Worm (Caenorhabditis elegans) whole organism, L1 larva: Measurements from ENCODE around the gene mcat-1.

Experiments
- C04F5.9 ChIP-seq: sonication (generic microtip); optimal IDR thresholded peaks from 2 replicates; lab custom pipeline; 2016; ENCODE audit warnings: missing genetic modification characterization, missing compliant biosample characterization
- Y116A8C.19 ChIP-seq: sonication (generic microtip); optimal IDR thresholded peaks from 2 replicates; lab custom pipeline; 2016; ENCODE audit warnings: missing compliant biosample characterization, missing genetic modification characterization, borderline replicate concordance
- alr-1 ChIP-seq: fragments of 200-800 bp; sonication (Bioruptor generic); optimal IDR thresholded peaks from 2 replicates; lab custom pipeline; 2018; ENCODE audit warnings: borderline replicate concordance, mild to moderate bottlenecking, missing genetic modification characterization, missing compliant biosample characterization
- blmp-1 ChIP-seq: fragments of 150-350 bp; optimal IDR thresholded peaks from 2 replicates; lab custom pipeline; 2014; ENCODE audit warnings: missing biosample characterization, missing genetic modification characterization
- ces-1 ChIP-seq: fragments of 150-350 bp; optimal IDR thresholded peaks from 2 replicates; lab custom pipeline; 2014; ENCODE audit warnings: missing biosample characterization, missing genetic modification reagents, missing genetic modification characterization
- efl-1 ChIP-seq, 4 experiments: fragments of 150-350 bp; optimal IDR thresholded peaks in 3 of 4; peaks in 1 of 4; 1 replicate in 1 of 4; 2 replicates in 3 of 4; lab custom pipeline; 2014; ENCODE audit warnings: missing biosample characterization in 2 of 4, missing genetic modification characterization in 2 of 4, missing genetic modification reagents in 2 of 4
- egl-13 ChIP-seq: sonication (generic microtip); optimal IDR thresholded peaks from 2 replicates; lab custom pipeline; 2016; ENCODE audit warnings: missing genotype, missing genetic modification reagents, missing genetic modification characterization, missing compliant biosample characterization
- egl-27 ChIP-seq, 2 experiments: fragments of 150-350 bp in 1 of 2; sonication (generic microtip); optimal IDR thresholded peaks; 3 replicates each; lab custom pipeline; 2017 to 2018; ENCODE audit warnings: missing biosample characterization in 2 of 2, missing genetic modification characterization in 2 of 2, missing genetic modification reagents in 2 of 2
- elt-2 ChIP-seq: sonication (generic microtip); optimal IDR thresholded peaks from 2 replicates; lab custom pipeline; 2016; ENCODE audit warnings: missing genetic modification characterization, mild to moderate bottlenecking, inconsistent platforms, missing compliant biosample characterization, missing genetic modification reagents
- fkh-4 ChIP-seq: sonication (generic microtip); optimal IDR thresholded peaks from 2 replicates; lab custom pipeline; 2016; ENCODE audit warnings: missing compliant biosample characterization, missing genetic modification characterization, borderline replicate concordance
- hlh-4 ChIP-seq: sonication (generic microtip); optimal IDR thresholded peaks from 2 replicates; lab custom pipeline; 2016; ENCODE audit warnings: mild to moderate bottlenecking, missing genetic modification characterization, missing compliant biosample characterization
- hpl-2 ChIP-seq: fragments of 150-350 bp; optimal IDR thresholded peaks from 2 replicates; lab custom pipeline; 2014; ENCODE audit warnings: missing biosample characterization, missing genetic modification reagents, missing genetic modification characterization
- lin-13 ChIP-seq: fragments of 150-350 bp; optimal IDR thresholded peaks from 2 replicates; lab custom pipeline; 2014; ENCODE audit warnings: missing biosample characterization, missing genetic modification reagents, missing genetic modification characterization
- lin-14 ChIP-seq: fragments of 200-800 bp; sonication (Bioruptor generic); optimal IDR thresholded peaks from 2 replicates; lab custom pipeline; 2018; ENCODE audit warnings: mild to moderate bottlenecking, missing genetic modification characterization, moderate library complexity, missing compliant biosample characterization
- lin-35 ChIP-seq, 2 experiments: fragments of 150-350 bp; optimal IDR thresholded peaks; 2 replicates each; lab custom pipeline; 2014; ENCODE audit warnings: missing biosample characterization in 2 of 2, missing genetic modification characterization in 2 of 2, missing genetic modification reagents in 2 of 2
- lir-3 ChIP-seq: sonication (generic microtip); optimal IDR thresholded peaks from 2 replicates; lab custom pipeline; 2016; ENCODE audit warnings: mild to moderate bottlenecking, missing genetic modification characterization, moderate library complexity, missing compliant biosample characterization; ENCODE audit not compliant: poor library complexity
- mab-9 ChIP-seq: fragments of 200-800 bp; sonication (Bioruptor generic); IDR thresholded peaks from 2 replicates; pipeline ENCODE4 v1.3.6; 2022; ENCODE audit warnings: missing genetic modification reagents, missing genetic modification characterization, missing compliant biosample characterization
- mdl-1 ChIP-seq, 2 experiments: fragments of 150-350 bp; optimal IDR thresholded peaks; 2 replicates each; lab custom pipeline; 2014 to 2017; ENCODE audit warnings: missing biosample characterization in 2 of 2, missing genetic modification characterization in 2 of 2, inconsistent platforms in 1 of 2
- nhr-20 ChIP-seq: sonication (generic microtip); optimal IDR thresholded peaks from 2 replicates; lab custom pipeline; 2016; ENCODE audit warnings: mild to moderate bottlenecking, missing genetic modification characterization, missing compliant biosample characterization
- nhr-28 ChIP-seq: fragments of 150-350 bp; optimal IDR thresholded peaks from 2 replicates; lab custom pipeline; 2014; ENCODE audit warnings: missing biosample characterization, missing genetic modification characterization
- nhr-71 ChIP-seq: sonication (generic microtip); optimal IDR thresholded peaks from 2 replicates; lab custom pipeline; 2016; ENCODE audit warnings: mild to moderate bottlenecking, missing genetic modification characterization, moderate library complexity, missing compliant biosample characterization
- nhr-76 ChIP-seq: sonication (generic microtip); optimal IDR thresholded peaks from 2 replicates; lab custom pipeline; 2017; ENCODE audit warnings: missing biosample characterization, missing genetic modification characterization
- pax-3 ChIP-seq: fragments of 200-800 bp; sonication (Bioruptor generic); optimal IDR thresholded peaks from 2 replicates; lab custom pipeline; 2018; ENCODE audit warnings: mild to moderate bottlenecking, missing genetic modification characterization, moderate library complexity, missing compliant biosample characterization
- pqm-1 ChIP-seq: sonication (generic microtip); optimal IDR thresholded peaks from 3 replicates; lab custom pipeline; 2017; ENCODE audit warnings: missing biosample characterization, missing genetic modification characterization
- sox-4 ChIP-seq: sonication (generic microtip); optimal IDR thresholded peaks from 2 replicates; lab custom pipeline; 2016; ENCODE audit warnings: missing genetic modification characterization, missing compliant biosample characterization
- sptf-1 ChIP-seq: fragments of 150-350 bp; optimal IDR thresholded peaks from 2 replicates; lab custom pipeline; 2014; ENCODE audit warnings: missing biosample characterization, missing genetic modification characterization
- sup-37 ChIP-seq: fragments of 200-800 bp; sonication (Bioruptor generic); optimal IDR thresholded peaks from 2 replicates; lab custom pipeline; 2018; ENCODE audit warnings: mild to moderate bottlenecking, missing genetic modification characterization, missing compliant biosample characterization
- tlp-1 ChIP-seq: fragments of 150-350 bp; optimal IDR thresholded peaks from 2 replicates; lab custom pipeline; 2014; ENCODE audit warnings: missing biosample characterization, missing genetic modification characterization
- xbp-1 ChIP-seq: sonication (generic microtip); optimal IDR thresholded peaks from 2 replicates; lab custom pipeline; 2016; ENCODE audit warnings: missing genetic modification characterization, missing compliant biosample characterization
- zip-4 ChIP-seq: fragments of 200-800 bp; sonication (Bioruptor generic); optimal IDR thresholded peaks from 2 replicates; lab custom pipeline; 2018; ENCODE audit warnings: mild to moderate bottlenecking, missing genetic modification characterization, moderate library complexity, missing compliant biosample characterization
- ztf-11 ChIP-seq, 2 experiments: sonication (generic microtip); optimal IDR thresholded peaks; 2 replicates each; lab custom pipeline; 2016 to 2017; ENCODE audit warnings: missing genetic modification characterization in 2 of 2, missing biosample characterization in 1 of 2, missing compliant biosample characterization in 1 of 2

mcat-1 gene

DNA sequence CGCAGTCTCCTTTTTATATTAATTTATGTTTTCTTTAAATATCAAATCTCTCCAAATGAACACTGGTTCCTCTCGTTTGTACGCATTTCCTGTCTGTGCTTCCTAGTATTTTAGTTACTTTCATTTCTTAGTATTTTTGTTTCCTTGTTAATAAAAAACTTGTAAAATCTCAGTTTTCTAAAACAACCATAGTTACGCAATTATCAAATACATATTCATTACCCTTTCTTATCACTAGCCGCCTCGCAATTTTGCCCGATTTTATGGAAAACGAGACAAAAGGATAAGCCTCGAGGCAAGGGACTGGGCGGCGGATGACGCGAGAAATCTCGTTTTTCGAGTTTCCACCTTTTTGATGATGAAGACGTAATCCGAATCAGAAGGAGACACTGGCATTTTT, 19.9 kb upstream of the mcat-1 start, which contains the start of gene C50D2.1:
Gene C50D2.1, plus strand, starts transcription at position 301 of the 400 bp plus-strand sequence.
- TF ChIP-seq hlh-4 (no peak), ces-1 (GFP tag; lab: Kevin White, UChicago) (no peak), lin-35 (GFP tag; optimal IDR thresholded peaks at IDR 0.05; lab: Kevin White, UChicago) (no peak), pax-3 (tag; lab: Kevin White, UChicago) (no peak), fkh-4 (tag; lab: Kevin White, UChicago) (no peak), sox-4 (tag; lab: Kevin White, UChicago) (no peak), lir-3 (tag; lab: Kevin White, UChicago) (no peak), nhr-28 (tag; lab: Kevin White, UChicago) (no peak), mab-9 (GFP tag; lab: Robert Waterston, UW) (no peak), nhr-76 (tag; lab: Kevin White, UChicago) (no peak)

DNA sequence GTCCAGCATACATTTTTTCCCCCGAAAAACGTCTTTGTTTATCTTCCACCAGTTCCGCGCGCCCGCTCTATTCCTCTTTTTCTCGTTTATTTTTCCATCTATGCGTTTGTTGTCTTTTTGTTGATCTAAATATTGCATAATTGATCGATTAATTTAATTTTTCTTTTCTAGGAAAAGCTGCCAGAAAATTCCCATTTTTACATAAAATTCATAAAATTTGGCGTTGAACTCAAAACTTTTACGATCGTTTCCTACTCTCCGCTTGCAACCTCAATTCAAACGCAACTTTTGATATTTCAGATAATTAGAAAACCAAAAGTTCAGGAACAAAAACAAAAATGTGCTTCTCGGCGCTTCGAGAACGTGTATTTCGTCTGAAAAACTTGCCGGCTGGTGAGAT, 17.5 kb upstream of the mcat-1 start, which contains the start of gene C50D2.2:
Gene C50D2.2, plus strand, starts transcription at position 301 of the 400 bp plus-strand sequence.
- TF ChIP-seq egl-13, result no peak

DNA sequence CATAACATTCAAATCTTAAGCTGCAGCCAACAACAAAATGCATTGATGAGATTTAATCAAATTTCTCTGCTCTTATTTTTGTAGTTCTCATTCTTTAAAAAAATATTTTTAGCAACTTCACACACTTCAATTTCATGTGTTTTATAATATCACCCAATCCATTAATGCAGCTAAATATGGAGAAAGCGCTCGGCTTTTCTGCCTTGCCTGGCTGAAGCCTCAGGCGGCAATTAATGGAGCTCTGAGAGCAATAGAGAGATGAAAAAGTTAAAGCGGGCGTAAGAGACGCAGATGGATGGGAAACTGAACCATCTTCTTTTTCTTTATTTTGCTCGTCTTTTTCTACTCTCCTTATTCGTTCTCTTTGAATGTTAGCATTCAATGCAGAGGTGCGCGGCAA, 16.4 kb upstream of the mcat-1 start:
- TF ChIP-seq lin-14 (peak; percentile 42), egl-27 (tag; optimal IDR thresholded peaks at IDR 0.05; lab: Kevin White, UChicago) (no peak), pqm-1 (tag; lab: Kevin White, UChicago) (no peak)

DNA sequence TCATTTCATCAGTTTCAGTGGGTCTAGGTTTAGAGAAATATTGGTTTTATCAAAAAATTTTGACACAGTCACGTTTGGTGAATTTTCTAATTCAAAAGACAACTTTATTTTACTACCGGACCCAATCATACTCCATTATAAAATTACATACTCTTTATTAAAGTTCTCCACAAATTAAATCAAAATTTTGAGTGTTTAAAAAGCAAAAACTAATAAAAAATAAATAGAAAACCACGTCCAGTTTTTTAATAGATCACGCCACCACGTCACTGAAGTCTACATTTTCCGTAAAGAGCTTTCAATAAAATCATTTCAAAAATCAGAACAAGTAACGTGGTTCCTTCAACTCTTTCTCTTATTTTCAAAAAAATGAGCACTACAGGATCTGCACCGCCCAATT, 14.6 kb upstream of the mcat-1 start, which contains the start of gene txt-1:
Gene txt-1, plus strand, starts transcription at position 301 of the 400 bp plus-strand sequence.
- TF ChIP-seq nhr-20 (tag; lab: Kevin White, UChicago), result no peak
- no peak for TF ChIP-seq elt-2 (tag; lab: Kevin White, UChicago)
- no peak for TF ChIP-seq ces-1 (GFP tag; lab: Kevin White, UChicago)
- TF ChIP-seq xbp-1 (tag; lab: Kevin White, UChicago), result no peak
- TF ChIP-seq pqm-1 (tag; lab: Kevin White, UChicago), result no peak
- TF ChIP-seq sup-37, result no peak
- no peak for TF ChIP-seq alr-1 (tag; lab: Kevin White, UChicago)
- TF ChIP-seq, all 84 proteins: peak for 0

DNA sequence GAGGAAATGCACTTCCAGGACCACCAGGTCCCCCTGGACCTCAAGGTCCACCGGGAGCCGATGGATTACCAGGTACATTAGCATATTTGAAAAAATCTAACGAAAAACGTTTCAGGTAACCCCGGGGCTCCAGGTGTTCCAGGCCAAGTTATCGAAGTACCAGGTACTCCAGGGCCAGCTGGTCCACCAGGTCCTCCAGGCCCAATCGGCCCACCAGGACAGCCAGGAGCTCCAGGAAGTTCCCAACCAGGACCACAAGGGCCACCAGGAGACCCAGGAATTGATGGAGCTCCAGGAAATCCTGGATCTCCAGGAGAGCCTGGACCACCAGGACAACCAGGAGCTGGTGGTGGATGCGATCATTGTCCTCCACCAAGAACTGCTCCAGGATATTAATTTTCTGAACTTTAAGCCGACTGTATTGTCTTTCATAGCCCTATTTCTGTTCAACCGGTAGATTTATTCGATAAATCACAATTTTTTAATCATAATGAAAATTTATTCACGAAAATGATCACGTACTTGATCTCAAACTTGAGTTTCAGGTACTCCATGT, 14.1 kb upstream of the mcat-1 start:
- TF ChIP-seq efl-1 (optimal IDR thresholded peaks at IDR 0.05; lab: Kevin White, UChicago), result no peak
- TF ChIP-seq efl-1 (GFP tag; optimal IDR thresholded peaks at IDR 0.05 in 1 of 2; lab: Kevin White, UChicago), result peak in 1 of 2 experiments; percentile 34
- no peak for TF ChIP-seq zip-4

DNA sequence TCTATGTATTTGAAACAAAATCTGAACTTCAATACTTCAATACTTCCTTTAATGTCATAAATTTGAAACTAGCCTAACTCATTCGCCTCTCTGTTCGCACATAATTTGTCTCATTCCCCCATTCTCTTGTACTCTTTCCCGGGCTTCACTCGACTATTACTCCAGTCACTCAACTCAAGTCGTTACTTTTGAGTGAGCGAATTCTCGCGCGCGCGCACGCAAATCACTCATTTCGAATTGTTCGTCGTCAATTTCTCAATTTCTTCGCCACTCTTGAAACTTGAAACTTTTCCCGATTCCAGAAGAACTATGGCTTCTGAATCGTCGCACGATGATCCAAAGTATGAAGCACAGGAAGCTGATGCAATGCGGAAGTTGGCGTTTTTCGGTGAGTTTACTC, 12.9 kb upstream of the mcat-1 start, which contains the start of gene col-68:
Gene col-68, plus strand, starts transcription at position 301 of the 400 bp plus-strand sequence.
- no peak for TF ChIP-seq tlp-1
- TF ChIP-seq nhr-20 (tag; lab: Kevin White, UChicago), result no peak
- no peak for TF ChIP-seq hpl-2 (GFP tag; lab: Kevin White, UChicago)
- TF ChIP-seq C04F5.9 (tag; lab: Kevin White, UChicago), result no peak
- TF ChIP-seq zip-4, result no peak
- TF ChIP-seq blmp-1 (tag; lab: Kevin White, UChicago), result no peak
- no peak for TF ChIP-seq egl-27 (tag; optimal IDR thresholded peaks at IDR 0.05; lab: Kevin White, UChicago)
- TF ChIP-seq lin-13 (GFP tag; lab: Kevin White, UChicago), result no peak
- no peak for TF ChIP-seq Y116A8C.19 (tag; lab: Kevin White, UChicago)

DNA sequence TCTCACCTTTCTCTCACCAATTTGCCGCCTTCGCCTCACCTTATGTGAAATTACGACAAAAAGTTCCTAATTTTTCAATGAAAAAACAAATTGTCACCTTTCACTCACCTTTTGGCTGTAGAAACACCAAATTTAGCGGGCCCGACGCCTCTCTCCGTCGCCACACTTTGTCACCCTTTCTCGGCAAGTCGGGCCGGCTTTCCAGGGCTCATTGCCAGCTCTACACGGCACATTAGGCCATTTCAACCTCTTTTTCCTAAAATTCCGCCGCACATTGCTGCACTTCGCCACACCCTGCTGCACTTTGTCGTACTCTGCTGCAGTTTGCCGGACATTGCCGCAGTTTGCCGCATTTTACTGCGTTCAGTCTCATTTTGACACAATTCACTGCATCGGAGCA, 9.9 kb upstream of the mcat-1 start:
- TF ChIP-seq nhr-76 (tag; lab: Kevin White, UChicago) (no peak), sptf-1 (tag; lab: Kevin White, UChicago) (no peak), mdl-1 (tag; optimal IDR thresholded peaks at IDR 0.05; lab: Kevin White, UChicago) (no peak), tlp-1 (no peak), ztf-11 (tag; optimal IDR thresholded peaks at IDR 0.05; lab: Kevin White, UChicago) (no peak), nhr-71 (no peak), sox-4 (tag; lab: Kevin White, UChicago) (no peak)
- TF ChIP-seq, all 84 proteins: peak for 0
